Fruit fly (Drosophila melanogaster): ENCODE data around the gene brk.

brk gene

dm6 chrX:7324816-7325246 is 17.1 kb downstream of the brk start (continued):
- TF ChIP-seq Nf-YB (GFP tag; optimal IDR thresholded peaks at IDR 0.05), result peak; percentile 86
- TF ChIP-seq CG11398 (GFP tag; optimal IDR thresholded peaks at IDR 0.05), result peak; percentile 77
- peak; percentile 96 for TF ChIP-seq sob (GFP tag; IDR thresholded peaks at IDR 0.05)
- peak; percentile 91 for TF ChIP-seq Aef1 (GFP tag; IDR thresholded peaks at IDR 0.05)
- TF ChIP-seq unpg (GFP tag; optimal IDR thresholded peaks at IDR 0.05), result peak; percentile 98
- peak; percentile 96 for TF ChIP-seq sqz (GFP tag; optimal IDR thresholded peaks at IDR 0.05)
- TF ChIP-seq ab (GFP tag; optimal IDR thresholded peaks at IDR 0.05), result peak; percentile 29
- peak; percentile 96 for TF ChIP-seq otp (GFP tag; IDR thresholded peaks at IDR 0.05)
- peak; percentile 88 for TF ChIP-seq CG3065 (GFP tag; optimal IDR thresholded peaks at IDR 0.05)
- TF ChIP-seq TFAM (GFP tag; optimal IDR thresholded peaks at IDR 0.05), result peak; percentile 90
- peak; percentile 87 for TF ChIP-seq CG8281 (tag; optimal IDR thresholded peaks at IDR 0.05)
- TF ChIP-seq phol (tag; optimal IDR thresholded peaks at IDR 0.05), result peak; percentile 97
- peak; percentile 97 for TF ChIP-seq lab (GFP tag; optimal IDR thresholded peaks at IDR 0.05)
- peak; percentile 91 for TF ChIP-seq CG7372 (GFP tag; IDR thresholded peaks at IDR 0.05)
- peak; percentile 97 for TF ChIP-seq CG7556 (GFP tag; optimal IDR thresholded peaks at IDR 0.05)
- peak; percentile 48 for TF ChIP-seq zfh2 (GFP tag; optimal IDR thresholded peaks at IDR 0.05)
- peak; percentile 74 for TF ChIP-seq Gug (GFP tag; IDR thresholded peaks at IDR 0.05)
- peak; percentile 96 for TF ChIP-seq CG18599 (GFP tag; optimal IDR thresholded peaks at IDR 0.05)
- peak; percentile 90 for TF ChIP-seq CG5180 (GFP tag; optimal IDR thresholded peaks at IDR 0.05)
- peak; percentile 96 for TF ChIP-seq az2 (GFP tag; optimal IDR thresholded peaks at IDR 0.05)
- peak; percentile 15 for TF ChIP-seq zf30C (GFP tag; optimal IDR thresholded peaks at IDR 0.05)
- peak; percentile 84 for TF ChIP-seq CG11085 (GFP tag; IDR thresholded peaks at IDR 0.05)
- TF ChIP-seq wor (GFP tag; IDR thresholded peaks at IDR 0.05), result peak; percentile 93
- peak; percentile 17 for TF ChIP-seq yki (optimal IDR thresholded peaks at IDR 0.05)
- peak; percentile 95 for TF ChIP-seq esg (GFP tag; conservative IDR thresholded peaks at IDR 0.05)
- peak; percentile 28 for TF ChIP-seq emc (GFP tag; optimal IDR thresholded peaks at IDR 0.05)
- TF ChIP-seq peb (GFP tag; IDR thresholded peaks at IDR 0.05), result peak; percentile 87
- peak; percentile 97 for TF ChIP-seq CG15696 (tag; optimal IDR thresholded peaks at IDR 0.05)
- TF ChIP-seq zen2 (GFP tag; IDR thresholded peaks at IDR 0.05; ENCODE audit: partially characterized antibody), result no peak
- peak; percentile 79 for TF ChIP-seq CG16863 (GFP tag; optimal IDR thresholded peaks at IDR 0.05)
- peak; percentile 95 for TF ChIP-seq CG16815 (GFP tag; optimal IDR thresholded peaks at IDR 0.05)
- peak in 1 of 2 experiments; percentile 93 for TF ChIP-seq Hr78 (GFP tag; optimal IDR thresholded peaks at IDR 0.05)
- TF ChIP-seq cwo (GFP tag; optimal IDR thresholded peaks at IDR 0.05), result peak; percentile 92
- TF ChIP-seq sd (tag; optimal IDR thresholded peaks at IDR 0.05), result peak; percentile 94
- peak; percentile 79 for TF ChIP-seq Ravus (GFP tag; IDR thresholded peaks at IDR 0.05)
- peak; percentile 87 for TF ChIP-seq trh (GFP tag; optimal IDR thresholded peaks at IDR 0.05)
- TF ChIP-seq CG1603 (tag; optimal IDR thresholded peaks at IDR 0.05), result peak; percentile 94
- peak; percentile 99 for TF ChIP-seq CG18262 (tag; optimal IDR thresholded peaks at IDR 0.05)
- TF ChIP-seq CG10654 (GFP tag; optimal IDR thresholded peaks at IDR 0.05), result peak; percentile 93
- peak; percentile 87 for TF ChIP-seq Taf1 (GFP tag; IDR thresholded peaks at IDR 0.05)
- peak; percentile 96 for TF ChIP-seq Ptx1 (GFP tag; IDR thresholded peaks at IDR 0.05)
- peak in 1 of 2 experiments; percentile 98 for TF ChIP-seq Eip74EF (GFP tag; optimal IDR thresholded peaks at IDR 0.05)
- peak; percentile 79 for TF ChIP-seq GATAe (GFP tag; conservative IDR thresholded peaks at IDR 0.05)
- TF ChIP-seq HLHmδ (GFP tag; optimal IDR thresholded peaks at IDR 0.05), result no peak
- TF ChIP-seq CG4730 (GFP tag; IDR thresholded peaks at IDR 0.05), result peak; percentile 91
- TF ChIP-seq ken (GFP tag; IDR thresholded peaks at IDR 0.05), result peak; percentile 94
- TF ChIP-seq Dref (GFP tag; IDR thresholded peaks at IDR 0.05), result peak; percentile 31
- TF ChIP-seq so (GFP tag; IDR thresholded peaks at IDR 0.05), result peak; percentile 96
- peak; percentile 98 for TF ChIP-seq CG9727 (GFP tag; optimal IDR thresholded peaks at IDR 0.05)
- peak; percentile 96 for TF ChIP-seq CG17568 (GFP tag; optimal IDR thresholded peaks at IDR 0.05)
- TF ChIP-seq trem (tag; optimal IDR thresholded peaks at IDR 0.05), result peak; percentile 96
